Worm (Caenorhabditis elegans) whole organism, L2 larva: ENCODE results near the gene Y56A3A.7.

ENCODE experiments used
- F13H6.1 ChIP-seq: sonication (generic microtip); optimal IDR thresholded peaks from 2 replicates; lab custom pipeline; 2016; ENCODE audit warnings: missing genetic modification characterization, missing compliant biosample characterization
- R02D3.7 ChIP-seq: fragments of 150-350 bp; optimal IDR thresholded peaks from 2 replicates; lab custom pipeline; 2014; ENCODE audit warnings: missing biosample characterization, missing genetic modification characterization
- Y55F3AM.14 ChIP-seq: fragments of 200-800 bp; sonication (Bioruptor generic); optimal IDR thresholded peaks from 2 replicates; lab custom pipeline; 2018; ENCODE audit warnings: mild to moderate bottlenecking, missing genetic modification characterization, missing compliant biosample characterization
- ZK546.5 ChIP-seq: sonication (generic microtip); optimal IDR thresholded peaks from 2 replicates; lab custom pipeline; 2017; ENCODE audit warnings: missing biosample characterization, missing genetic modification characterization
- aly-2 ChIP-seq: fragments of 150-350 bp; optimal IDR thresholded peaks from 2 replicates; lab custom pipeline; 2014; ENCODE audit warnings: missing biosample characterization, missing genetic modification characterization
- ama-1 ChIP-seq: fragments of 150-350 bp; optimal IDR thresholded peaks from 2 replicates; lab custom pipeline; 2018; ENCODE audit warnings: inconsistent platforms
- blmp-1 ChIP-seq: sonication (generic microtip); optimal IDR thresholded peaks from 2 replicates; lab custom pipeline; 2017; ENCODE audit warnings: missing genetic modification characterization, mild to moderate bottlenecking, missing compliant biosample characterization, antibody characterized with exemption, moderate library complexity; ENCODE audit not compliant: insufficient read depth
- ceh-82 ChIP-seq: fragments of 150-350 bp; optimal IDR thresholded peaks from 2 replicates; lab custom pipeline; 2014; ENCODE audit warnings: missing biosample characterization, missing genetic modification characterization
- elt-3 ChIP-seq: sonication (generic microtip); optimal IDR thresholded peaks from 2 replicates; lab custom pipeline; 2017; ENCODE audit warnings: missing biosample characterization, missing genetic modification characterization
- lin-11 ChIP-seq: fragments of 150-350 bp; sonication (generic microtip); optimal IDR thresholded peaks from 2 replicates; lab custom pipeline; 2014; ENCODE audit warnings: missing biosample characterization, missing genetic modification characterization, inconsistent platforms, mixed read lengths
- lin-13 ChIP-seq: fragments of 150-350 bp; optimal IDR thresholded peaks from 2 replicates; lab custom pipeline; 2014; ENCODE audit warnings: missing biosample characterization, missing genetic modification reagents, missing genetic modification characterization
- mab-5 ChIP-seq: fragments of 150-350 bp; optimal IDR thresholded peaks from 2 replicates; lab custom pipeline; 2014; ENCODE audit warnings: missing biosample characterization, missing genetic modification characterization
- mbf-1 ChIP-seq: sonication (generic microtip); optimal IDR thresholded peaks from 2 replicates; lab custom pipeline; 2017; ENCODE audit warnings: missing biosample characterization, missing genetic modification characterization
- mdl-1 ChIP-seq, 2 experiments: fragments of 150-350 bp in 1 of 2; sonication (generic microtip) in 1 of 2; optimal IDR thresholded peaks; 2 replicates each; lab custom pipeline; 2017; ENCODE audit warnings: missing biosample characterization in 2 of 2, missing genetic modification characterization in 2 of 2
- nhr-10 ChIP-seq: sonication (generic microtip); optimal IDR thresholded peaks from 2 replicates; lab custom pipeline; 2017; ENCODE audit warnings: missing biosample characterization, missing genetic modification characterization
- nhr-11 ChIP-seq: fragments of 150-350 bp; optimal IDR thresholded peaks from 2 replicates; lab custom pipeline; 2014; ENCODE audit warnings: missing biosample characterization, missing genetic modification characterization
- nhr-12 ChIP-seq: fragments of 150-350 bp; optimal IDR thresholded peaks from 2 replicates; lab custom pipeline; 2014; ENCODE audit warnings: missing biosample characterization, missing genetic modification characterization
- nhr-129 ChIP-seq: fragments of 150-350 bp; optimal IDR thresholded peaks from 2 replicates; lab custom pipeline; 2014; ENCODE audit warnings: missing biosample characterization, missing genetic modification characterization
- nhr-21 ChIP-seq: fragments of 150-350 bp; optimal IDR thresholded peaks from 2 replicates; lab custom pipeline; 2014; ENCODE audit warnings: missing biosample characterization, missing genetic modification characterization
- nhr-23 ChIP-seq: fragments of 150-350 bp; optimal IDR thresholded peaks from 2 replicates; lab custom pipeline; 2014; ENCODE audit warnings: missing biosample characterization, missing genetic modification reagents, missing genetic modification characterization
- nhr-77 ChIP-seq: fragments of 150-350 bp; optimal IDR thresholded peaks from 2 replicates; lab custom pipeline; 2014; ENCODE audit warnings: missing biosample characterization, missing genetic modification characterization
- sma-3 ChIP-seq: sonication (generic microtip); optimal IDR thresholded peaks from 2 replicates; lab custom pipeline; 2016; ENCODE audit warnings: missing genetic modification reagents, missing genetic modification characterization, missing compliant biosample characterization
- snpc-4 ChIP-seq: fragments of 150-350 bp; optimal IDR thresholded peaks from 2 replicates; lab custom pipeline; 2014; ENCODE audit warnings: missing biosample characterization, missing genetic modification characterization
- unc-55 ChIP-seq: fragments of 150-350 bp; sonication (generic microtip); optimal IDR thresholded peaks from 3 replicates; lab custom pipeline; 2014; ENCODE audit warnings: missing biosample characterization, missing genetic modification reagents, missing genetic modification characterization
- zag-1 ChIP-seq: fragments of 150-350 bp; optimal IDR thresholded peaks from 2 replicates; lab custom pipeline; 2014; ENCODE audit warnings: missing biosample characterization, missing genetic modification characterization
- ztf-11 ChIP-seq: sonication (generic microtip); optimal IDR thresholded peaks from 2 replicates; lab custom pipeline; 2017; ENCODE audit warnings: missing biosample characterization, missing genetic modification characterization
- ztf-4 ChIP-seq: fragments of 150-350 bp; optimal IDR thresholded peaks from 2 replicates; lab custom pipeline; 2014; ENCODE audit warnings: missing biosample characterization, missing genetic modification characterization

Y56A3A.7 gene

ce11 chrIII:11896652-11897051, 50.2 kb downstream of the Y56A3A.7 start:
- no peak for TF ChIP-seq R02D3.7
- no peak for TF ChIP-seq sma-3
- no peak for TF ChIP-seq nhr-77 (tag; lab: Kevin White, UChicago)
- no peak for TF ChIP-seq snpc-4
- TF ChIP-seq nhr-21 (tag; lab: Kevin White, UChicago), result no peak
- TF ChIP-seq ztf-4 (tag; lab: Kevin White, UChicago), result no peak
- TF ChIP-seq F13H6.1, result no peak
- TF ChIP-seq mab-5, result no peak
- no peak for TF ChIP-seq mbf-1
- no peak for TF ChIP-seq lin-11
- no peak for TF ChIP-seq ceh-82 (tag; lab: Kevin White, UChicago)
- no peak for TF ChIP-seq nhr-11 (tag; lab: Kevin White, UChicago)
- no peak for TF ChIP-seq nhr-12 (tag; lab: Kevin White, UChicago)
- TF ChIP-seq, all 48 proteins: peak for 0

ce11 chrIII:11895504-11895903, 51.3 kb downstream of the Y56A3A.7 start:
- TF ChIP-seq nhr-10 (tag; lab: Kevin White, UChicago) (no peak), nhr-11 (tag; lab: Kevin White, UChicago) (no peak), Y55F3AM.14 (GFP tag; lab: Kevin White, UChicago) (no peak), nhr-129 (tag; lab: Kevin White, UChicago) (no peak), nhr-23 (tag; lab: Kevin White, UChicago) (no peak), zag-1 (no peak), blmp-1 (tag; lab: Kevin White, UChicago) (no peak), elt-3 (tag; lab: Kevin White, UChicago) (no peak), ZK546.5 (tag; lab: Kevin White, UChicago) (no peak), ztf-11 (tag; lab: Kevin White, UChicago) (no peak), ama-1 (lab: Kevin White, UChicago) (no peak), aly-2 (tag; lab: Kevin White, UChicago) (no peak), R02D3.7 (no peak), snpc-4 (no peak), lin-13 (no peak), mab-5 (no peak), ceh-82 (tag; lab: Kevin White, UChicago) (no peak)

ce11 chrIII:11892939-11893338, 53.9 kb downstream of the Y56A3A.7 start, which contains the start of gene Y56A3A.41:
Y56A3A.41 (minus strand) TSS chrIII:11893039.
- no peak for TF ChIP-seq unc-55
- TF ChIP-seq mdl-1 (tag; optimal IDR thresholded peaks at IDR 0.05; lab: Kevin White, UChicago), result no peak

ce11 chrIII:11891335-11891734, 55.5 kb downstream of the Y56A3A.7 start, which contains the start of gene faah-5:
faah-5 (minus strand) TSS chrIII:11891435.
- TF ChIP-seq nhr-12 (tag; lab: Kevin White, UChicago), result no peak
- TF ChIP-seq nhr-11 (tag; lab: Kevin White, UChicago), result no peak
- TF ChIP-seq, all 48 proteins: peak for 0
